Fruit fly (Drosophila melanogaster) S2 (cell line): ENCODE measurements around the gene CG15927.

ENCODE experiments used
- CG8478 ChIP-seq: fragments of >200 bp; optimal IDR thresholded peaks from 2 replicates; lab custom pipeline; 2018
- CTCF ChIP-seq, 2 experiments: fragments of >200 bp; optimal IDR thresholded peaks; 2 replicates each; lab custom pipeline; 2018

DNA sequence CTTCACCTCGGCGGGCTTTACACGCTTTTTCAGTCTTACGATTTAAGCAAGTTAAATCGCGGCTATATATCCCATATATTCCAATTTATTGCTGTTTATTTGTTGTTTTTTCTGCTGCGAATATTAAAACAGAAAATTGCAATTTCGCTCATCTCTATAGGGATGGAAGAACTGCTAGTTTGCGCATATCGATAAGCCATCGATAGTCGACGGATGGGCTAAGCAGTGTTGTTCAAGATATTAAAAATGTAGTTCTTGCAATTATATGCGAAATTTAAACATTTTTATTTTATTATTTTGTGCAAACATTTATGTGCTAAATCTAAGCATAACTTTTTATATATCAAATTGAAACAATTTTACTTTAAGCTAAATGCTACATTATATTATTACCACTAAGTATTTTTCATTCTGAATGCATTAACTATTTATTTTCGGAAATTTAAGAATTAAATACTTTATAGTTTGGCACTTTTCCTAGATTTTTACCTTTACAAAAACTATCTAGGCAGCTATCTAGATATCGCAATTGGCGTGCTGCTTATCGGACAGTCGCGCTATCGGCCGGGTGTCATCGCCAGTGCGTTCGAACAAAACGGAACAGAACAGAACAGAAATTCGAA lies 8.5 kb downstream of the CG15927 start, which contains the start of the genes Rab40 and CG42258:
- TF ChIP-seq CG8478 (lab: Kevin White, UChicago): no peak
- TF ChIP-seq CTCF (optimal IDR thresholded peaks at IDR 0.05; lab: Kevin White, UChicago): no peak
